Worm (Caenorhabditis elegans) whole organism, young adult: ENCODE data around the gene pgm-1.

ENCODE experiments used
- B0019.2 ChIP-seq: fragments of 200-800 bp; sonication (Bioruptor generic); conservative IDR thresholded peaks from 2 replicates; pipeline ENCODE4 v1.3.6; 2022; ENCODE audit warnings: missing genetic modification reagents, missing genetic modification characterization, missing compliant biosample characterization
- C06A6.2 ChIP-seq: fragments of 200-800 bp; sonication (Bioruptor generic); conservative IDR thresholded peaks from 2 replicates; pipeline ENCODE4 v1.3.6; 2022; ENCODE audit warnings: missing genetic modification characterization, missing compliant biosample characterization
- F10E7.11 ChIP-seq: sonication (generic microtip); optimal IDR thresholded peaks from 2 replicates; lab custom pipeline; 2017; ENCODE audit warnings: mild to moderate bottlenecking, missing genetic modification characterization, moderate library complexity, missing compliant biosample characterization
- F52B5.7 ChIP-seq: sonication (generic microtip); optimal IDR thresholded peaks from 2 replicates; lab custom pipeline; 2016; ENCODE audit warnings: mild to moderate bottlenecking, missing genetic modification characterization, missing compliant biosample characterization
- F55B11.4 ChIP-seq: sonication (generic microtip); optimal IDR thresholded peaks from 2 replicates; lab custom pipeline; 2016; ENCODE audit warnings: missing compliant biosample characterization, missing genetic modification characterization, borderline replicate concordance; ENCODE audit not compliant: insufficient read depth
- Y53G8AR.9 ChIP-seq: fragments of 200-800 bp; sonication (Bioruptor generic); conservative IDR thresholded peaks from 2 replicates; pipeline ENCODE4 v1.3.6; 2022; ENCODE audit warnings: missing genetic modification reagents, missing genetic modification characterization, missing compliant biosample characterization
- Y56A3A.18 ChIP-seq: fragments of 200-800 bp; sonication (Bioruptor generic); IDR thresholded peaks from 2 replicates; pipeline ENCODE4 v1.3.6; 2022; ENCODE audit warnings: missing genetic modification reagents, missing genetic modification characterization, missing compliant biosample characterization
- Y95B8A.8 ChIP-seq: fragments of 200-800 bp; sonication (Bioruptor generic); IDR thresholded peaks from 2 replicates; pipeline ENCODE4 v1.3.6; 2022; ENCODE audit warnings: missing genetic modification reagents, missing genetic modification characterization, missing compliant biosample characterization
- ama-1 ChIP-seq, 3 experiments: fragments of 150-350 bp in 1 of 3; sonication (generic microtip) in 2 of 3; optimal IDR thresholded peaks; 2 replicates each; lab custom pipeline; 2014 to 2018; ENCODE audit warnings: missing biosample characterization in 2 of 3, missing genetic modification characterization in 2 of 3, missing genetic modification reagents in 2 of 3
- aptf-3 ChIP-seq: fragments of 200-800 bp; sonication (Bioruptor generic); IDR thresholded peaks from 2 replicates; pipeline ENCODE4 v1.3.6; 2022; ENCODE audit warnings: missing genetic modification characterization, missing compliant biosample characterization
- atf-7 ChIP-seq: sonication (generic microtip); optimal IDR thresholded peaks from 2 replicates; lab custom pipeline; 2017; ENCODE audit warnings: mild to moderate bottlenecking, missing genetic modification characterization, missing compliant biosample characterization
- bed-2 ChIP-seq: fragments of 200-800 bp; sonication (Bioruptor generic); IDR thresholded peaks from 2 replicates; pipeline ENCODE4 v1.3.6; 2022; ENCODE audit warnings: missing genetic modification reagents, missing genetic modification characterization, missing compliant biosample characterization
- cebp-2 ChIP-seq: fragments of 200-800 bp; sonication (Bioruptor generic); IDR thresholded peaks from 2 replicates; pipeline ENCODE4 v1.3.6; 2022; ENCODE audit warnings: missing genetic modification characterization, missing compliant biosample characterization
- dpl-1 ChIP-seq: fragments of 150-350 bp; optimal IDR thresholded peaks from 2 replicates; lab custom pipeline; 2014; ENCODE audit warnings: missing biosample characterization, missing genetic modification reagents, missing genetic modification characterization
- egrh-3 ChIP-seq: fragments of 200-800 bp; sonication (Bioruptor generic); IDR thresholded peaks from 2 replicates; pipeline ENCODE4 v1.3.6; 2022; ENCODE audit warnings: missing genetic modification reagents, missing genetic modification characterization, missing compliant biosample characterization
- ekl-4 ChIP-seq: fragments of 200-800 bp; sonication (Bioruptor generic); IDR thresholded peaks from 2 replicates; pipeline ENCODE4 v1.3.6; 2022; ENCODE audit warnings: missing genetic modification reagents, missing genetic modification characterization, missing compliant biosample characterization
- hlh-26 ChIP-seq: fragments of 200-800 bp; sonication (Bioruptor generic); conservative IDR thresholded peaks from 2 replicates; pipeline ENCODE4 v1.3.6; 2022; ENCODE audit warnings: missing genetic modification reagents, missing genetic modification characterization, missing compliant biosample characterization
- hsf-1 ChIP-seq: fragments of 200-800 bp; sonication (Bioruptor generic); IDR thresholded peaks from 2 replicates; pipeline ENCODE4 v1.3.6; 2022; ENCODE audit warnings: missing genetic modification reagents, missing genetic modification characterization, missing compliant biosample characterization
- madf-10 ChIP-seq: sonication (generic microtip); optimal IDR thresholded peaks from 2 replicates; lab custom pipeline; 2016; ENCODE audit warnings: mild to moderate bottlenecking, missing genetic modification characterization, missing compliant biosample characterization
- madf-3 ChIP-seq: fragments of 200-800 bp; sonication (Bioruptor generic); IDR thresholded peaks from 2 replicates; pipeline ENCODE4 v1.3.6; 2022; ENCODE audit warnings: missing genetic modification reagents, missing genetic modification characterization, missing compliant biosample characterization
- madf-6 ChIP-seq: fragments of 200-800 bp; sonication (Bioruptor generic); IDR thresholded peaks from 2 replicates; pipeline ENCODE4 v1.3.6; 2022; ENCODE audit warnings: missing genetic modification reagents, missing genetic modification characterization, missing compliant biosample characterization
- mel-28 ChIP-seq: sonication (generic microtip); optimal IDR thresholded peaks from 2 replicates; lab custom pipeline; 2016; ENCODE audit warnings: borderline replicate concordance, mild to moderate bottlenecking, missing genetic modification characterization, missing compliant biosample characterization
- mxl-1 ChIP-seq: sonication (generic microtip); optimal IDR thresholded peaks from 2 replicates; lab custom pipeline; 2016; ENCODE audit warnings: missing genetic modification characterization, missing compliant biosample characterization
- nfya-1 ChIP-seq: sonication (generic microtip); optimal IDR thresholded peaks from 2 replicates; lab custom pipeline; 2017; ENCODE audit warnings: antibody characterized with exemption, missing compliant biosample characterization, missing genetic modification characterization, borderline replicate concordance; ENCODE audit not compliant: insufficient read depth
- nfya-2 ChIP-seq: fragments of 200-800 bp; sonication (Bioruptor generic); IDR thresholded peaks from 2 replicates; pipeline ENCODE4 v1.3.6; 2022; ENCODE audit warnings: missing genetic modification reagents, missing genetic modification characterization, missing compliant biosample characterization
- nfyb-1 ChIP-seq: fragments of 200-800 bp; sonication (Bioruptor generic); IDR thresholded peaks from 2 replicates; pipeline ENCODE4 v1.3.6; 2022; ENCODE audit warnings: missing genetic modification reagents, missing genetic modification characterization, missing compliant biosample characterization
- nhr-27 ChIP-seq: fragments of 200-800 bp; sonication (Bioruptor generic); optimal IDR thresholded peaks from 2 replicates; lab custom pipeline; 2018; ENCODE audit warnings: mild to moderate bottlenecking, missing genetic modification characterization, moderate library complexity, missing compliant biosample characterization
- nhr-80 ChIP-seq: sonication (generic microtip); optimal IDR thresholded peaks from 2 replicates; lab custom pipeline; 2016; ENCODE audit warnings: missing genetic modification characterization, missing compliant biosample characterization
- rcor-1 ChIP-seq: fragments of 200-800 bp; sonication (Bioruptor generic); IDR thresholded peaks from 2 replicates; pipeline ENCODE4 v1.3.6; 2022; ENCODE audit warnings: missing genetic modification reagents, missing genetic modification characterization, missing compliant biosample characterization
- snpc-1.1 ChIP-seq: sonication (generic microtip); optimal IDR thresholded peaks from 2 replicates; lab custom pipeline; 2017; ENCODE audit warnings: missing genetic modification characterization, mild to moderate bottlenecking, missing compliant biosample characterization, antibody characterized with exemption, moderate library complexity, missing genotype, missing genetic modification reagents; ENCODE audit not compliant: insufficient read depth
- snpc-1.3 ChIP-seq: sonication (generic microtip); optimal IDR thresholded peaks from 2 replicates; lab custom pipeline; 2017; ENCODE audit warnings: missing genetic modification characterization, mild to moderate bottlenecking, missing compliant biosample characterization, antibody characterized with exemption, moderate library complexity, missing genotype, missing genetic modification reagents; ENCODE audit not compliant: insufficient read depth
- snpc-4 ChIP-seq, 5 experiments: fragments of 150-350 bp in 1 of 5; sonication (generic microtip) in 4 of 5; optimal IDR thresholded peaks; 2 replicates each; lab custom pipeline; 2014 to 2018; ENCODE audit warnings: missing genetic modification characterization in 5 of 5, missing biosample characterization in 3 of 5, antibody characterized with exemption in 2 of 5, mild to moderate bottlenecking in 2 of 5, missing compliant biosample characterization in 2 of 5, missing genotype in 2 of 5, moderate library complexity in 2 of 5, missing genetic modification reagents in 1 of 5
- sptf-2 ChIP-seq: fragments of 200-800 bp; sonication (Bioruptor generic); optimal IDR thresholded peaks from 2 replicates; lab custom pipeline; 2018; ENCODE audit warnings: mild to moderate bottlenecking, missing genetic modification characterization, missing compliant biosample characterization
- unc-130 ChIP-seq: sonication (generic microtip); optimal IDR thresholded peaks from 2 replicates; lab custom pipeline; 2016; ENCODE audit warnings: missing genetic modification reagents, missing genetic modification characterization, missing compliant biosample characterization
- unc-62 ChIP-seq: fragments of 150-350 bp; optimal IDR thresholded peaks from 2 replicates; lab custom pipeline; 2014; ENCODE audit warnings: missing biosample characterization, missing genetic modification reagents, missing genetic modification characterization
- xnd-1 ChIP-seq: sonication (generic microtip); optimal IDR thresholded peaks from 2 replicates; lab custom pipeline; 2016; ENCODE audit warnings: missing genotype, missing genetic modification reagents, missing genetic modification characterization, missing compliant biosample characterization
- zim-3 ChIP-seq: sonication (generic microtip); optimal IDR thresholded peaks from 2 replicates; lab custom pipeline; 2017; ENCODE audit warnings: mild to moderate bottlenecking, missing genetic modification characterization, moderate library complexity, missing compliant biosample characterization
- ztf-18 ChIP-seq: sonication (generic microtip); optimal IDR thresholded peaks from 2 replicates; lab custom pipeline; 2016; ENCODE audit warnings: missing genotype, mild to moderate bottlenecking, missing genetic modification characterization, missing compliant biosample characterization
- ztf-28 ChIP-seq: fragments of 200-800 bp; sonication (Bioruptor generic); IDR thresholded peaks from 2 replicates; pipeline ENCODE4 v1.3.6; 2022; ENCODE audit warnings: missing genetic modification reagents, missing genetic modification characterization, missing compliant biosample characterization
- ztf-3 ChIP-seq: fragments of 200-800 bp; sonication (Bioruptor generic); optimal IDR thresholded peaks from 2 replicates; lab custom pipeline; 2018; ENCODE audit warnings: mild to moderate bottlenecking, missing genetic modification characterization, missing compliant biosample characterization

Gene pgm-1

DNA sequence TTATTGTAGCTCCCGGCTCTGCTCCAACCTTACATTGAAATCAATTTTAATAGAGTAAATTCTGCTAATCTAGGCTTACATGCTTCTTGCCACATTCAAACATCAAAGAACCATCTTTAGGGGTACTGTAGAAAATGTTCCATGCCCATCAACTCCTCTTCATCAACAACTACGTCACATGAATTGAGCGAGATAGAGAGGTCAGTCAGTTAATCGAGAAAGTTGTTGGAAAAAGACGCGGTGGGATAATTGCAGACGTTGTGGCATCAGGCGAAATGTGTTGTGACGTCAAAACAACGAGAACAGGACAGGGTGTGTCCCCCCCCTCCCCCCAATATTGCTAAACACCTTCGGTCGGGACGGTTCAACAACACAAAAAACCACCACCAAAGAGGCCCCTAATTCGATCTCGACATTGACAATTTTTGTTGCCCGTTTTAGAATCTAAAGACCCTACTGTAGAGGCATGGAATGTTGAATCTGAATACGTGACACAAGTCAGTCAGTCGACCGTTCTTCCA, 29.3 kb downstream of the pgm-1 start:
- no peak for TF ChIP-seq rcor-1 (GFP tag; lab: Robert Waterston, UW)
- TF ChIP-seq ekl-4 (GFP tag; lab: Robert Waterston, UW) = no peak
- no peak for TF ChIP-seq Y95B8A.8 (GFP tag; lab: Robert Waterston, UW)
- TF ChIP-seq madf-10 (tag; lab: Kevin White, UChicago) = no peak
- TF ChIP-seq dpl-1 (GFP tag; lab: Kevin White, UChicago) = no peak
- TF ChIP-seq F52B5.7 (tag; lab: Kevin White, UChicago) = no peak
- no peak for TF ChIP-seq Y56A3A.18
- TF ChIP-seq nfya-1 = no peak
- no peak for TF ChIP-seq unc-62 (GFP tag; lab: Kevin White, UChicago)
- TF ChIP-seq snpc-1.1 = no peak
- TF ChIP-seq zim-3 (tag; lab: Kevin White, UChicago) = no peak
- TF ChIP-seq madf-3 (GFP tag; lab: Robert Waterston, UW) = no peak
- no peak for TF ChIP-seq ztf-18 (tag; lab: Kevin White, UChicago)
- no peak for TF ChIP-seq snpc-4 (GFP tag; optimal IDR thresholded peaks at IDR 0.05; lab: Kevin White, UChicago)
- no peak for TF ChIP-seq snpc-4 (tag; optimal IDR thresholded peaks at IDR 0.05; lab: Kevin White, UChicago)
- TF ChIP-seq Y53G8AR.9 (GFP tag; lab: Robert Waterston, UW) = no peak
- TF ChIP-seq C06A6.2 (GFP tag; lab: Robert Waterston, UW) = no peak
- TF ChIP-seq mel-28 (tag; lab: Kevin White, UChicago) = no peak
- no peak for TF ChIP-seq nfyb-1 (GFP tag; lab: Robert Waterston, UW)
- no peak for TF ChIP-seq hlh-26
- no peak for TF ChIP-seq ztf-3 (GFP tag; lab: Kevin White, UChicago)

ce11 chrII:4920608-4921007, 31.4 kb downstream of the pgm-1 start:
- peak; percentile 12 for TF ChIP-seq nhr-80 (tag; lab: Kevin White, UChicago)
- no peak for TF ChIP-seq unc-130 (GFP tag; lab: Kevin White, UChicago)
- TF ChIP-seq Y53G8AR.9 (GFP tag; lab: Robert Waterston, UW) = 0 out of 2 replicates have a peak, but pooled peaks have one; percentile 12
- TF ChIP-seq F10E7.11 (tag; lab: Kevin White, UChicago) = no peak

- TF ChIP-seq F55B11.4 (tag; lab: Kevin White, UChicago) (no peak), snpc-1.3 (tag; lab: Kevin White, UChicago) (no peak), atf-7 (tag; lab: Kevin White, UChicago) (no peak), nfya-2 (no peak), nhr-27 (tag; lab: Kevin White, UChicago) (no peak), aptf-3 (GFP tag; lab: Robert Waterston, UW) (no peak), madf-6 (GFP tag; lab: Robert Waterston, UW) (no peak), egrh-3 (GFP tag; lab: Robert Waterston, UW) (no peak), B0019.2 (GFP tag; lab: Robert Waterston, UW) (no peak), mxl-1 (tag; lab: Kevin White, UChicago) (no peak), ama-1 (optimal IDR thresholded peaks at IDR 0.05; lab: Kevin White, UChicago) (no peak), ama-1 (GFP tag; optimal IDR thresholded peaks at IDR 0.05; lab: Kevin White, UChicago) (no peak), ztf-28 (GFP tag; lab: Robert Waterston, UW) (no peak), sptf-2 (GFP tag; lab: Kevin White, UChicago) (no peak), xnd-1 (tag; lab: Kevin White, UChicago) (no peak), hsf-1 (GFP tag; lab: Robert Waterston, UW) (no peak), cebp-2 (GFP tag; lab: Robert Waterston, UW) (no peak), bed-2 (GFP tag; lab: Robert Waterston, UW) (no peak)
These were observed 35.5 kb downstream of the pgm-1 start for ce11 chrII:4924729-4925128.
